Worm (Caenorhabditis elegans) whole organism, L4 larva: ENCODE data around the gene C45B2.1.

ENCODE experiments used
- F10B5.3 ChIP-seq: sonication (generic microtip); optimal IDR thresholded peaks from 2 replicates; lab custom pipeline; 2016; ENCODE audit warnings: mild to moderate bottlenecking, missing genetic modification characterization, missing compliant biosample characterization
- R02D3.7 ChIP-seq: fragments of 150-350 bp; sonication (generic microtip); optimal IDR thresholded peaks from 3 replicates; lab custom pipeline; 2014; ENCODE audit warnings: missing biosample characterization, missing genetic modification characterization
- T26A8.4 ChIP-seq: fragments of 200-800 bp; sonication (Bioruptor generic); IDR thresholded peaks from 2 replicates; pipeline ENCODE4 v1.3.6; 2022; ENCODE audit warnings: missing genetic modification characterization, missing compliant biosample characterization
- Y48G9A.11 ChIP-seq: fragments of 200-800 bp; sonication (Bioruptor generic); IDR thresholded peaks from 2 replicates; pipeline ENCODE4 v1.3.6; 2022; ENCODE audit warnings: missing genetic modification reagents, missing genetic modification characterization, missing compliant biosample characterization
- aha-1 ChIP-seq: fragments of 150-350 bp; peaks from one replicate; lab custom pipeline; 2014; ENCODE audit warnings: missing biosample characterization, missing genetic modification characterization
- ceh-28 ChIP-seq: fragments of 150-350 bp; optimal IDR thresholded peaks from 2 replicates; lab custom pipeline; 2014; ENCODE audit warnings: missing biosample characterization, missing genetic modification reagents, missing genetic modification characterization
- ctbp-1 ChIP-seq: fragments of 200-800 bp; sonication (Bioruptor generic); IDR thresholded peaks from 2 replicates; pipeline ENCODE4 v1.3.6; 2022; ENCODE audit warnings: missing genetic modification reagents, missing genetic modification characterization, missing compliant biosample characterization
- daf-16 ChIP-seq, 3 experiments: sonication (generic microtip); optimal IDR thresholded peaks; 2 replicates each; lab custom pipeline; 2016 to 2017; ENCODE audit warnings: missing genetic modification characterization in 3 of 3, missing genetic modification reagents in 3 of 3, mild to moderate bottlenecking in 2 of 3, missing compliant biosample characterization in 2 of 3, missing biosample characterization in 1 of 3, moderate library complexity in 1 of 3
- dmd-6 ChIP-seq: fragments of 200-800 bp; sonication (Bioruptor generic); IDR thresholded peaks from 2 replicates; pipeline ENCODE4 v1.3.6; 2022; ENCODE audit warnings: missing genetic modification reagents, missing genetic modification characterization, missing compliant biosample characterization
- dmd-9 ChIP-seq: fragments of 200-800 bp; sonication (Bioruptor generic); IDR thresholded peaks from 2 replicates; pipeline ENCODE4 v1.3.6; 2022; ENCODE audit warnings: missing genetic modification reagents, missing genetic modification characterization, missing compliant biosample characterization
- dpl-1 ChIP-seq: fragments of 150-350 bp; optimal IDR thresholded peaks from 2 replicates; lab custom pipeline; 2014; ENCODE audit warnings: missing biosample characterization, missing genetic modification reagents, missing genetic modification characterization
- dve-1 ChIP-seq: sonication (generic microtip); optimal IDR thresholded peaks from 2 replicates; lab custom pipeline; 2017; ENCODE audit warnings: antibody characterized with exemption, mild to moderate bottlenecking, missing genetic modification characterization, missing compliant biosample characterization; ENCODE audit not compliant: insufficient read depth
- egl-27 ChIP-seq: sonication (generic microtip); optimal IDR thresholded peaks from 3 replicates; lab custom pipeline; 2017; ENCODE audit warnings: missing biosample characterization, missing genetic modification reagents, missing genetic modification characterization
- hlh-11 ChIP-seq: fragments of 200-800 bp; sonication (Bioruptor generic); optimal IDR thresholded peaks from 2 replicates; lab custom pipeline; 2018; ENCODE audit warnings: mild to moderate bottlenecking, missing genetic modification characterization, missing compliant biosample characterization
- hlh-30 ChIP-seq: sonication (generic microtip); optimal IDR thresholded peaks from 2 replicates; lab custom pipeline; 2017; ENCODE audit warnings: antibody characterized with exemption, mild to moderate bottlenecking, missing genetic modification characterization, missing compliant biosample characterization; ENCODE audit not compliant: insufficient read depth
- lim-7 ChIP-seq: fragments of 200-800 bp; sonication (Bioruptor generic); IDR thresholded peaks from 2 replicates; pipeline ENCODE4 v1.3.6; 2022; ENCODE audit warnings: missing genetic modification characterization, missing compliant biosample characterization
- lin-13 ChIP-seq: fragments of 150-350 bp; optimal IDR thresholded peaks from 2 replicates; lab custom pipeline; 2014; ENCODE audit warnings: missing biosample characterization, missing genetic modification reagents, missing genetic modification characterization
- lin-15B ChIP-seq: fragments of 150-350 bp; sonication (generic microtip); optimal IDR thresholded peaks from 3 replicates; lab custom pipeline; 2014; ENCODE audit warnings: missing biosample characterization, missing genetic modification characterization
- mdl-1 ChIP-seq, 2 experiments: fragments of 150-350 bp in 1 of 2; sonication (generic microtip) in 1 of 2; optimal IDR thresholded peaks; 2 replicates each; lab custom pipeline; 2014 to 2017; ENCODE audit warnings: missing biosample characterization in 2 of 2, missing genetic modification characterization in 2 of 2
- mep-1 ChIP-seq: fragments of 150-350 bp; sonication (generic microtip); optimal IDR thresholded peaks from 3 replicates; lab custom pipeline; 2014; ENCODE audit warnings: missing biosample characterization, missing genetic modification characterization
- nhr-10 ChIP-seq: fragments of 150-350 bp; optimal IDR thresholded peaks from 2 replicates; lab custom pipeline; 2014; ENCODE audit warnings: missing biosample characterization, missing genetic modification characterization
- nhr-102 ChIP-seq: sonication (generic microtip); optimal IDR thresholded peaks from 2 replicates; lab custom pipeline; 2016; ENCODE audit warnings: mild to moderate bottlenecking, missing genetic modification characterization, moderate library complexity, missing compliant biosample characterization
- nhr-111 ChIP-seq: fragments of 200-800 bp; sonication (Bioruptor generic); optimal IDR thresholded peaks from 2 replicates; lab custom pipeline; 2018; ENCODE audit warnings: mild to moderate bottlenecking, missing genetic modification characterization, missing compliant biosample characterization
- nhr-28 ChIP-seq: fragments of 150-350 bp; optimal IDR thresholded peaks from 2 replicates; lab custom pipeline; 2014; ENCODE audit warnings: missing biosample characterization, missing genetic modification characterization
- nhr-42 ChIP-seq: fragments of 200-800 bp; sonication (Bioruptor generic); IDR thresholded peaks from 2 replicates; pipeline ENCODE4 v1.3.6; 2022; ENCODE audit warnings: missing genetic modification characterization, missing compliant biosample characterization
- nhr-48 ChIP-seq: sonication (generic microtip); optimal IDR thresholded peaks from 2 replicates; lab custom pipeline; 2016; ENCODE audit warnings: mild to moderate bottlenecking, missing genetic modification characterization, missing compliant biosample characterization
- php-3 ChIP-seq: fragments of 200-800 bp; sonication (Bioruptor generic); IDR thresholded peaks from 2 replicates; pipeline ENCODE4 v1.3.6; 2022; ENCODE audit warnings: missing genetic modification reagents, missing genetic modification characterization, missing compliant biosample characterization
- pqm-1 ChIP-seq: sonication (generic microtip); optimal IDR thresholded peaks from 2 replicates; lab custom pipeline; 2017; ENCODE audit warnings: missing biosample characterization, missing genetic modification characterization
- rbr-2 ChIP-seq: sonication (generic microtip); optimal IDR thresholded peaks from 2 replicates; lab custom pipeline; 2016; ENCODE audit warnings: missing genotype, missing genetic modification characterization, missing compliant biosample characterization
- spr-1 ChIP-seq: sonication (generic microtip); optimal IDR thresholded peaks from 2 replicates; lab custom pipeline; 2016; ENCODE audit warnings: mild to moderate bottlenecking, missing genetic modification characterization, missing compliant biosample characterization
- spr-3 ChIP-seq: fragments of 200-800 bp; sonication (Bioruptor generic); optimal IDR thresholded peaks from 2 replicates; lab custom pipeline; 2018; ENCODE audit warnings: mild to moderate bottlenecking, missing genetic modification characterization, missing compliant biosample characterization
- tag-97 ChIP-seq: fragments of 200-800 bp; sonication (Bioruptor generic); IDR thresholded peaks from 2 replicates; pipeline ENCODE4 v1.3.6; 2022; ENCODE audit warnings: missing genetic modification characterization, missing compliant biosample characterization
- tra-1 ChIP-seq: fragments of 200-800 bp; sonication (Bioruptor generic); IDR thresholded peaks from 2 replicates; pipeline ENCODE4 v1.3.6; 2022; ENCODE audit warnings: missing genetic modification reagents, missing genetic modification characterization, missing compliant biosample characterization
- unc-62 ChIP-seq, 3 experiments: fragments of 150-350 bp in 1 of 3; sonication (generic microtip); optimal IDR thresholded peaks in 2 of 3; peaks in 1 of 3; 1 replicate in 1 of 3; 2 replicates in 2 of 3; lab custom pipeline; 2014 to 2017; ENCODE audit warnings: missing biosample characterization in 3 of 3, missing genetic modification characterization in 3 of 3, missing genetic modification reagents in 3 of 3, missing genotype in 1 of 3
- vab-7 ChIP-seq: fragments of 200-800 bp; sonication (Bioruptor generic); IDR thresholded peaks from 2 replicates; pipeline ENCODE4 v1.3.6; 2022; ENCODE audit warnings: missing genetic modification reagents, missing genetic modification characterization, missing compliant biosample characterization
- zip-11 ChIP-seq: fragments of 200-800 bp; sonication (Bioruptor generic); IDR thresholded peaks from 2 replicates; pipeline ENCODE4 v1.3.6; 2022; ENCODE audit warnings: missing genetic modification characterization, missing compliant biosample characterization
- ztf-7 ChIP-seq: fragments of 150-350 bp; optimal IDR thresholded peaks from 2 replicates; lab custom pipeline; 2014; ENCODE audit warnings: missing biosample characterization, missing genetic modification characterization

Gene C45B2.1

DNA sequence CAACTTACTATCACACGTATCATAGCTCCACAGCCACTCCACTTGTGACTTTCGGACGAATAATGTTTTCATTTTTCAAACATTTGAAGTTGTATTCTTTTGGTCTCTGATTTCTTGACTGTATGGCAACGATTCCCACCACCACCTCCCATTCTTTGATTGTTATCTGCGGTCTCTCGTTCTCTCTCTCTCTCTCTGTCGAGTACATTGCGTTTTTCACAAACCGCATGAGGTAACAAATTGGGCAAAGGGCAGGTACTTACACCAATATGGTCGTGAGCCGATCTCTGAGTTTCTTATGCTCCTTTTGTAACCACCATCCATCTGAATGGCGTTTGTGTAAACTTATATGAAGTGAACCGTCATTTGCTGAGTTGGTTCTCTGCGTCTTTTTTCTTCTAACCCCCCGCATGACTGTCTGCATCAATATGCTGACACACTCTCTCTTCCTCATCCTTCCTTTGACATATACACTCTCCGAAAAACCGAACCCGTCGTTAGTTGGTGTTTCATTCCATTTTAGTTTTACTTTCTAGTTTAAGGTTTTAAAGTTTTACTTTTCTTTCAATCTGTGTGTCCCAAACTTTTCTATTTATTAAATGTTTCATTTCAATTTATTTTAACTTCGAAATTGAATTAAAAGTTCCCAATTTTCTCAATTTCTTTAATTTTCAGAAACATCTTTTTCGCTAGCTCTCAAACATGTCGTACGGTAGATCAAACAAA lies 28.2 kb upstream of the C45B2.1 start, which contains the start of gene gln-1 (continued):
- TF ChIP-seq daf-16 (GFP tag; optimal IDR thresholded peaks at IDR 0.05; lab: Kevin White, UChicago): no peak
- peak; percentile 67 for TF ChIP-seq daf-16 (tag; optimal IDR thresholded peaks at IDR 0.05; lab: Kevin White, UChicago)
- no peak for TF ChIP-seq lim-7 (GFP tag; lab: Robert Waterston, UW)
- TF ChIP-seq tra-1 (GFP tag; lab: Robert Waterston, UW): no peak
- TF ChIP-seq spr-3 (GFP tag; lab: Kevin White, UChicago): no peak

DNA sequence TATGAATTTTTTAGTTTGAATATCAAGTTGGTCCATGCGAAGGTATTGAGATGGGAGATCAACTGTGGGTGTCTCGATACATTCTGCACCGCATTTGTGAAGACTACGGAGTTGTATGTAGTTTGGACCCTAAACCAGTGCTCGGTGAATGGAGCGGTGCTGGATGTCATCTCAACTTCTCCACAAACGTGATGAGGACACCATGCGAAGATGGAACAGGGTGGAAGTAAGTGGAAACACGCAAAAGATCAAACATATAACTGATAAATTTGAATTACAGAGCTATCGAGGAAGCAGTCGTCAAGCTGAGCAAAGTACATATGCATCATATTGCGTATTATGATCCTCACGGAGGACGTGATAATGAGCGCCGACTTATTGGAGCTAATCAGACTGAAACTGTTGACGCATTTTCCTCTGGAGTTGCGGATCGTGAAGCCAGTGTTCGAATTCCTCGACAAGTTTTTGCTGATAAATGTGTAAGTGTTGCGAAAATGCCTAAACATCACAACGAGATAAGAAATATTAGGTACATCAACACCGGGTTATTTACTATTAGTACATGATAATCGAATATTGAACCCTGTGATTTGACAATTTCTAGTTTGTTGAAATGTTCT lies 26.7 kb upstream of the C45B2.1 start:
- peak; percentile 47 for TF ChIP-seq nhr-28 (tag; lab: Kevin White, UChicago)
- TF ChIP-seq ctbp-1 (GFP tag; lab: Robert Waterston, UW): no peak
- TF ChIP-seq nhr-48 (tag; lab: Kevin White, UChicago): peak; percentile 77
- no peak for TF ChIP-seq mdl-1 (tag; optimal IDR thresholded peaks at IDR 0.05; lab: Kevin White, UChicago)
- no peak for TF ChIP-seq rbr-2 (tag; lab: Kevin White, UChicago)
- no peak for TF ChIP-seq R02D3.7
- peak; percentile 20 for TF ChIP-seq nhr-102 (tag; lab: Kevin White, UChicago)
- TF ChIP-seq spr-1: no peak
- peak; percentile 12 for TF ChIP-seq mep-1 (tag; lab: Kevin White, UChicago)
- TF ChIP-seq aha-1 (tag; lab: Kevin White, UChicago): peak; percentile 94
- TF ChIP-seq tag-97 (GFP tag; lab: Robert Waterston, UW): no peak
- no peak for TF ChIP-seq ceh-28 (tag; lab: Kevin White, UChicago)
- peak; percentile 51 for TF ChIP-seq pqm-1 (tag; lab: Kevin White, UChicago)
- TF ChIP-seq F10B5.3 (tag; lab: Kevin White, UChicago): no peak
- no peak for TF ChIP-seq dmd-9 (GFP tag; lab: Robert Waterston, UW)
- no peak for TF ChIP-seq daf-16 (GFP tag; optimal IDR thresholded peaks at IDR 0.05; lab: Kevin White, UChicago)
- peak; percentile 88 for TF ChIP-seq daf-16 (tag; optimal IDR thresholded peaks at IDR 0.05; lab: Kevin White, UChicago)
- no peak for TF ChIP-seq dpl-1 (GFP tag; lab: Kevin White, UChicago)
- TF ChIP-seq egl-27: no peak
- TF ChIP-seq nhr-42 (GFP tag; lab: Robert Waterston, UW): no peak
- TF ChIP-seq nhr-10 (tag; lab: Kevin White, UChicago): peak; percentile 49
- TF ChIP-seq dve-1: peak; percentile 72
- TF ChIP-seq vab-7 (GFP tag; lab: Robert Waterston, UW): no peak
- TF ChIP-seq lin-13: no peak
- no peak for TF ChIP-seq php-3
- TF ChIP-seq nhr-111 (GFP tag; lab: Kevin White, UChicago): no peak
- peak; percentile 64 for TF ChIP-seq hlh-11
- no peak for TF ChIP-seq Y48G9A.11 (GFP tag; lab: Robert Waterston, UW)
- no peak for TF ChIP-seq zip-11
- peak in 1 of 2 experiments; percentile 92 for TF ChIP-seq unc-62 (GFP tag; optimal IDR thresholded peaks at IDR 0.05 in 1 of 2; lab: Kevin White, UChicago)
- TF ChIP-seq unc-62 (tag; optimal IDR thresholded peaks at IDR 0.05; lab: Kevin White, UChicago): no peak
- TF ChIP-seq lin-15B: no peak
- peak; percentile 55 for TF ChIP-seq dmd-6 (GFP tag; lab: Robert Waterston, UW)
- TF ChIP-seq ztf-7 (tag; lab: Kevin White, UChicago): peak; percentile 91

DNA sequence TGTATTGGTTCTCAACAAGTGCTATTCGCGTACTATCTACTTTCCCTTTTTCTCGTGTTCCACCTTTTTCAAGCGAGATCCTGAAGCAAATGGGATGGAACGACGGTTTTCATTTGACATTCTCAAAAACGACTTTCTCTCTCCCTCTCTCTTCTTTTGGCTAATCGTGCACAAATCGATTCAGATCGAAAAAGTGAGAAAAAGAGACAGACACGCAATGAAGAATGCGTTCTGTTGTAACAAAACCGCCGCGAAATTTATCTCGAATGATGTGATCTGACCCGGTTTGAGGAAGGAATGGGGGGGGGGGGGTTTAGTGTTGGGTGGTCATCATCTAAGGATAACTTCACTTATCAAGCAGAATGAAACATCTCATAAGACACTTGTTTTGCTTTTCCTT lies 21.5 kb upstream of the C45B2.1 start:
- TF ChIP-seq hlh-30 (tag; lab: Kevin White, UChicago): peak; percentile 9
- TF ChIP-seq T26A8.4: no peak
- TF ChIP-seq hlh-11: peak; percentile 25
- TF ChIP-seq mdl-1 (tag; optimal IDR thresholded peaks at IDR 0.05; lab: Kevin White, UChicago): peak in 1 of 2 experiments; percentile 23
